Worm (Caenorhabditis elegans): Measurements from ENCODE around the gene F38B7.3.

The F38B7.3 gene

DNA sequence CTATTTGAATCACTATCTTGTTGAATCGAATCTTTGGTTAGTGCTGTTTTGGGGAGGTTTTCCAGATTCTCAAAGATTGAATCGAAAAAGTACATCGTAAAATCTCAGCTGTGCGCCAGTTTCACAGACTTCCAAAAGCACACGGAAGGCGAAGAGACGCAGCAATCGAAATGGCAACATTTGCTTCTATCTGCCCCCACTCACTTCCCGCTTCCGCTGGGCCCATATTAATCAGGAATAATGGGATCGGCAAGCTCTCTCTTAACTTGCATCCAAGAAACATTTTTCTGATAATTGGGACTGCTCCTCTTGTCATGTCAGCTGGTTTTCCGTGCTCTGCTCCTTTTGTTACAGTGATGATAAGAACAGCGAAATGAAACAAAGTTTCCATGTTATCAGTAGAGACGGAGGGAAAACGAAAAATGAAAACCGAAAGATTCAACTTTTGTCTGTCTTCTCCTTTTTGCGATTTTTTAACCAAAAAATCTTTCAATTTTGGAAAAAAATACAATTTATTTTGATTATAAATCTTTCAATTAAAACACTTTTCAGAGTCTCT is 13.3 kb upstream of the F38B7.3 start (continued):
- TF ChIP-seq tlp-1 (tag; optimal IDR thresholded peaks at IDR 0.05) (no peak), fkh-8 (tag; optimal IDR thresholded peaks at IDR 0.05) (no peak), ets-5 (GFP tag; IDR thresholded peaks at IDR 0.05) (no peak), ces-1 (GFP tag; optimal IDR thresholded peaks at IDR 0.05) (no peak), jun-1 (tag; optimal IDR thresholded peaks at IDR 0.05) (no peak), zag-1 (tag; optimal IDR thresholded peaks at IDR 0.05) (no peak), nhr-90 (tag; optimal IDR thresholded peaks at IDR 0.05; ENCODE audit: poor library complexity) (no peak), fkh-4 (tag; optimal IDR thresholded peaks at IDR 0.05; ENCODE audit: borderline replicate concordance) (no peak), efl-3 (GFP tag; optimal IDR thresholded peaks at IDR 0.05) (no peak), lin-39 (tag; optimal IDR thresholded peaks at IDR 0.05) (no peak), blmp-1 (tag; optimal IDR thresholded peaks at IDR 0.05) (peak; percentile 51), efl-1 (optimal IDR thresholded peaks at IDR 0.05) (no peak), efl-1 (GFP tag; optimal IDR thresholded peaks at IDR 0.05 in 1 of 2) (peak in 1 of 2 experiments; percentile 90), elt-3 (tag; optimal IDR thresholded peaks at IDR 0.05) (no peak), zip-4 (GFP tag; optimal IDR thresholded peaks at IDR 0.05) (no peak), lin-14 (GFP tag; optimal IDR thresholded peaks at IDR 0.05) (peak; percentile 61), nhr-11 (tag; optimal IDR thresholded peaks at IDR 0.05) (no peak), unc-130 (tag; optimal IDR thresholded peaks at IDR 0.05) (no peak), C04F5.9 (tag; optimal IDR thresholded peaks at IDR 0.05) (no peak), ceh-8 (GFP tag; optimal IDR thresholded peaks at IDR 0.05) (no peak), nhr-77 (tag; optimal IDR thresholded peaks at IDR 0.05) (no peak), ztf-4 (tag; optimal IDR thresholded peaks at IDR 0.05) (no peak), snpc-4 (tag; optimal IDR thresholded peaks at IDR 0.05) (no peak), xbp-1 (tag; optimal IDR thresholded peaks at IDR 0.05) (no peak), unc-86 (tag; optimal IDR thresholded peaks at IDR 0.05) (no peak), ama-1 (optimal IDR thresholded peaks at IDR 0.05) (no peak), pqm-1 (tag; optimal IDR thresholded peaks at IDR 0.05) (no peak), sptf-1 (tag; optimal IDR thresholded peaks at IDR 0.05) (no peak), lir-3 (tag; optimal IDR thresholded peaks at IDR 0.05; ENCODE audit: poor library complexity) (no peak), unc-30 (tag; optimal IDR thresholded peaks at IDR 0.05) (no peak), sox-4 (tag; optimal IDR thresholded peaks at IDR 0.05) (no peak), elt-2 (tag; optimal IDR thresholded peaks at IDR 0.05) (peak; percentile 66), fkh-10 (GFP tag; optimal IDR thresholded peaks at IDR 0.05) (no peak), lin-13 (GFP tag; optimal IDR thresholded peaks at IDR 0.05) (no peak), lin-35 (GFP tag; optimal IDR thresholded peaks at IDR 0.05) (peak in 1 of 2 experiments; percentile 38), isw-1 (GFP tag; IDR thresholded peaks at IDR 0.05) (no peak), alr-1 (tag; optimal IDR thresholded peaks at IDR 0.05; ENCODE audit: borderline replicate concordance) (no peak), sup-37 (GFP tag; optimal IDR thresholded peaks at IDR 0.05) (no peak), pag-3 (tag; optimal IDR thresholded peaks at IDR 0.05; ENCODE audit: borderline replicate concordance, insufficient read depth) (no peak), snu-23 (GFP tag; optimal IDR thresholded peaks at IDR 0.05) (peak; percentile 11), rnt-1 (tag; optimal IDR thresholded peaks at IDR 0.05) (peak; percentile 67), ceh-63 (GFP tag; optimal IDR thresholded peaks at IDR 0.05) (no peak), unc-98 (GFP tag; IDR thresholded peaks at IDR 0.05) (no peak), nhr-20 (tag; optimal IDR thresholded peaks at IDR 0.05) (peak; percentile 1), hpl-2 (GFP tag; optimal IDR thresholded peaks at IDR 0.05) (no peak), pax-3 (tag; optimal IDR thresholded peaks at IDR 0.05) (no peak), nhr-76 (tag; optimal IDR thresholded peaks at IDR 0.05) (no peak), mdl-1 (tag; optimal IDR thresholded peaks at IDR 0.05) (no peak), C34B4.2 (tag; optimal IDR thresholded peaks at IDR 0.05) (no peak), nhr-12 (tag; optimal IDR thresholded peaks at IDR 0.05) (no peak), ceh-88 (GFP tag; IDR thresholded peaks at IDR 0.05) (no peak), dpl-1 (GFP tag; optimal IDR thresholded peaks at IDR 0.05) (no peak), nhr-237 (tag; optimal IDR thresholded peaks at IDR 0.05) (no peak)
